Worm (Caenorhabditis elegans) whole organism, L2 larva: ENCODE measurements around the gene F58A3.4.

Source experiments
- F13H6.1 ChIP-seq: sonication (generic microtip); optimal IDR thresholded peaks from 2 replicates; lab custom pipeline; 2016; ENCODE audit warnings: missing genetic modification characterization, missing compliant biosample characterization
- R02D3.7 ChIP-seq: fragments of 150-350 bp; optimal IDR thresholded peaks from 2 replicates; lab custom pipeline; 2014; ENCODE audit warnings: missing biosample characterization, missing genetic modification characterization
- Y55F3AM.14 ChIP-seq: fragments of 200-800 bp; sonication (Bioruptor generic); optimal IDR thresholded peaks from 2 replicates; lab custom pipeline; 2018; ENCODE audit warnings: mild to moderate bottlenecking, missing genetic modification characterization, missing compliant biosample characterization
- ZK546.5 ChIP-seq: sonication (generic microtip); optimal IDR thresholded peaks from 2 replicates; lab custom pipeline; 2017; ENCODE audit warnings: missing biosample characterization, missing genetic modification characterization
- aly-2 ChIP-seq: fragments of 150-350 bp; optimal IDR thresholded peaks from 2 replicates; lab custom pipeline; 2014; ENCODE audit warnings: missing biosample characterization, missing genetic modification characterization
- ama-1 ChIP-seq: fragments of 150-350 bp; optimal IDR thresholded peaks from 2 replicates; lab custom pipeline; 2018; ENCODE audit warnings: inconsistent platforms
- blmp-1 ChIP-seq: sonication (generic microtip); optimal IDR thresholded peaks from 2 replicates; lab custom pipeline; 2017; ENCODE audit warnings: missing genetic modification characterization, mild to moderate bottlenecking, missing compliant biosample characterization, antibody characterized with exemption, moderate library complexity; ENCODE audit not compliant: insufficient read depth
- ceh-16 ChIP-seq: fragments of 150-350 bp; optimal IDR thresholded peaks from 2 replicates; lab custom pipeline; 2014; ENCODE audit warnings: missing biosample characterization, missing genetic modification characterization
- ceh-82 ChIP-seq: fragments of 150-350 bp; optimal IDR thresholded peaks from 2 replicates; lab custom pipeline; 2014; ENCODE audit warnings: missing biosample characterization, missing genetic modification characterization
- crh-2 ChIP-seq: sonication (generic microtip); optimal IDR thresholded peaks from 2 replicates; lab custom pipeline; 2017; ENCODE audit warnings: missing biosample characterization, missing genetic modification characterization
- egl-27 ChIP-seq: sonication (generic microtip); optimal IDR thresholded peaks from 3 replicates; lab custom pipeline; 2017; ENCODE audit warnings: missing biosample characterization, missing genetic modification reagents, missing genetic modification characterization
- elt-1 ChIP-seq: fragments of 150-350 bp; optimal IDR thresholded peaks from 2 replicates; lab custom pipeline; 2014; ENCODE audit warnings: missing biosample characterization, missing genetic modification characterization
- elt-3 ChIP-seq: sonication (generic microtip); optimal IDR thresholded peaks from 2 replicates; lab custom pipeline; 2017; ENCODE audit warnings: missing biosample characterization, missing genetic modification characterization
- fos-1 ChIP-seq: fragments of 150-350 bp; optimal IDR thresholded peaks from 2 replicates; lab custom pipeline; 2014; ENCODE audit warnings: missing biosample characterization, missing genetic modification characterization
- gmeb-1 ChIP-seq: fragments of 150-350 bp; optimal IDR thresholded peaks from 2 replicates; lab custom pipeline; 2014; ENCODE audit warnings: missing biosample characterization, missing genetic modification characterization
- lin-11 ChIP-seq: fragments of 150-350 bp; sonication (generic microtip); optimal IDR thresholded peaks from 2 replicates; lab custom pipeline; 2014; ENCODE audit warnings: missing biosample characterization, missing genetic modification characterization, inconsistent platforms, mixed read lengths
- lin-13 ChIP-seq: fragments of 150-350 bp; optimal IDR thresholded peaks from 2 replicates; lab custom pipeline; 2014; ENCODE audit warnings: missing biosample characterization, missing genetic modification reagents, missing genetic modification characterization
- lsy-2 ChIP-seq, 2 experiments: fragments of 150-350 bp in 1 of 2; sonication (generic microtip) in 1 of 2; optimal IDR thresholded peaks; 2 replicates each; lab custom pipeline; 2014 to 2017; ENCODE audit warnings: missing biosample characterization in 2 of 2, missing genetic modification characterization in 2 of 2
- mab-5 ChIP-seq: fragments of 150-350 bp; optimal IDR thresholded peaks from 2 replicates; lab custom pipeline; 2014; ENCODE audit warnings: missing biosample characterization, missing genetic modification characterization
- mbf-1 ChIP-seq: sonication (generic microtip); optimal IDR thresholded peaks from 2 replicates; lab custom pipeline; 2017; ENCODE audit warnings: missing biosample characterization, missing genetic modification characterization
- nhr-10 ChIP-seq: sonication (generic microtip); optimal IDR thresholded peaks from 2 replicates; lab custom pipeline; 2017; ENCODE audit warnings: missing biosample characterization, missing genetic modification characterization
- nhr-12 ChIP-seq: fragments of 150-350 bp; optimal IDR thresholded peaks from 2 replicates; lab custom pipeline; 2014; ENCODE audit warnings: missing biosample characterization, missing genetic modification characterization
- nhr-129 ChIP-seq: fragments of 150-350 bp; optimal IDR thresholded peaks from 2 replicates; lab custom pipeline; 2014; ENCODE audit warnings: missing biosample characterization, missing genetic modification characterization
- nhr-21 ChIP-seq: fragments of 150-350 bp; optimal IDR thresholded peaks from 2 replicates; lab custom pipeline; 2014; ENCODE audit warnings: missing biosample characterization, missing genetic modification characterization
- nhr-237 ChIP-seq: fragments of 150-350 bp; optimal IDR thresholded peaks from 2 replicates; lab custom pipeline; 2014; ENCODE audit warnings: missing biosample characterization, missing genetic modification characterization
- nhr-6 ChIP-seq: fragments of 150-350 bp; optimal IDR thresholded peaks from 2 replicates; lab custom pipeline; 2014; ENCODE audit warnings: missing biosample characterization, missing genetic modification characterization
- nhr-77 ChIP-seq: fragments of 150-350 bp; optimal IDR thresholded peaks from 2 replicates; lab custom pipeline; 2014; ENCODE audit warnings: missing biosample characterization, missing genetic modification characterization
- peb-1 ChIP-seq: fragments of 150-350 bp; optimal IDR thresholded peaks from 2 replicates; lab custom pipeline; 2014; ENCODE audit warnings: missing biosample characterization, missing genetic modification characterization
- sem-4 ChIP-seq: fragments of 150-350 bp; optimal IDR thresholded peaks from 2 replicates; lab custom pipeline; 2014; ENCODE audit warnings: missing biosample characterization, missing genetic modification reagents, missing genetic modification characterization
- skn-1 ChIP-seq: sonication (generic microtip); optimal IDR thresholded peaks from 2 replicates; lab custom pipeline; 2017; ENCODE audit warnings: missing biosample characterization, missing genetic modification characterization
- sma-3 ChIP-seq: sonication (generic microtip); optimal IDR thresholded peaks from 2 replicates; lab custom pipeline; 2016; ENCODE audit warnings: missing genetic modification reagents, missing genetic modification characterization, missing compliant biosample characterization
- sma-9 ChIP-seq, 2 experiments: fragments of 150-350 bp in 1 of 2; sonication (generic microtip) in 1 of 2; optimal IDR thresholded peaks; 2 replicates each; lab custom pipeline; 2014 to 2016; ENCODE audit warnings: missing genetic modification characterization in 2 of 2, mild to moderate bottlenecking in 1 of 2, missing biosample characterization in 1 of 2, missing compliant biosample characterization in 1 of 2, missing genetic modification reagents in 1 of 2, moderate library complexity in 1 of 2
- unc-39 ChIP-seq: fragments of 150-350 bp; optimal IDR thresholded peaks from 2 replicates; lab custom pipeline; 2014; ENCODE audit warnings: missing biosample characterization, missing genetic modification characterization
- unc-55 ChIP-seq: fragments of 150-350 bp; sonication (generic microtip); optimal IDR thresholded peaks from 3 replicates; lab custom pipeline; 2014; ENCODE audit warnings: missing biosample characterization, missing genetic modification reagents, missing genetic modification characterization
- unc-62 ChIP-seq: fragments of 150-350 bp; optimal IDR thresholded peaks from 2 replicates; lab custom pipeline; 2014; ENCODE audit warnings: missing biosample characterization, missing genetic modification reagents, missing genetic modification characterization
- zag-1 ChIP-seq: fragments of 150-350 bp; optimal IDR thresholded peaks from 2 replicates; lab custom pipeline; 2014; ENCODE audit warnings: missing biosample characterization, missing genetic modification characterization
- ztf-11 ChIP-seq: sonication (generic microtip); optimal IDR thresholded peaks from 2 replicates; lab custom pipeline; 2017; ENCODE audit warnings: missing biosample characterization, missing genetic modification characterization
- ztf-4 ChIP-seq: fragments of 150-350 bp; optimal IDR thresholded peaks from 2 replicates; lab custom pipeline; 2014; ENCODE audit warnings: missing biosample characterization, missing genetic modification characterization

Gene F58A3.4

DNA sequence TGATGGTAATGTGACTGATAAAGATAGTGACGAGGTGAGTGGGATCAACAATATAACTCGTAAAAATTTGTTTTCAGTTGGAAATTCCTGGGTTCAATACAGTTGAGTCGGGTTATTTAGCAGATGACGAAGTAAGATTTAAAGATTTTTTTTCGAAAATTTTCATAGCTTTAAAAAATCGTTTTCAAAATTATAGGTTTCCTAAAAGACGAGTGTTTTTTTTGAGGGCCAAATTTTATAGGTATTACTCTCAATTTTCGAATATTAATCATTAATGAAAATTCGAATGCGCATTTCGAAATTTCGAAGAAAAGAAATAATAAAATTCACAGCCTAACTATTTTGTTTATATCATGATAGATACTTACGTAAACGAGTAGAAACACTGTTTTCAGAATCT is 39.3 kb downstream of the F58A3.4 start:
- TF ChIP-seq sem-4 (tag; lab: Kevin White, UChicago) (no peak), mab-5 (tag; lab: Kevin White, UChicago) (no peak), ztf-11 (tag; lab: Kevin White, UChicago) (no peak), nhr-77 (tag; lab: Kevin White, UChicago) (no peak), sma-3 (GFP tag; lab: Kevin White, UChicago) (no peak), nhr-6 (tag; lab: Kevin White, UChicago) (no peak), ceh-82 (tag; lab: Kevin White, UChicago) (no peak), fos-1 (no peak), nhr-10 (tag; lab: Kevin White, UChicago) (no peak)

DNA sequence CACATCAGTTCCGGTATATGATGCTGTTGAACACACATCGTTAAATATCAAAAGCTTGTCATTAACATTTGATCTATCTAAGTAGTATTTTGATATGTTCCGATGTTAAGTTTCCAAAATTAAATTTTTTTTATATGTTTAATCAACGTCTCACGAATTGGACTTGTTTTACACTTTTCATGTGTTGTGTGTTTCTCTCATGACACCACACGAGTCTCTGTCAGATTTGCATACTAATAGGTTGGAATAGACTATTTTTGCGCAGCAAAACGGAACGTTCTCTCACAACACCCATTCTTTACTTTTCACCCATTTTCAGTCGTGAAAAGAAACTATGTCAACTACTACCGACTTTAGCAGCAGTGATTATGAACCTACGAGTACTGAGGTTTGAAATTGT is 39.8 kb downstream of the F58A3.4 start, which contains the start of gene K09C8.8:
TSS of gene K09C8.8 (plus strand) at position 301 of the 400 bp plus-strand sequence.
- no peak for TF ChIP-seq nhr-6 (tag; lab: Kevin White, UChicago)
- TF ChIP-seq, all 48 proteins: peak for 0

DNA sequence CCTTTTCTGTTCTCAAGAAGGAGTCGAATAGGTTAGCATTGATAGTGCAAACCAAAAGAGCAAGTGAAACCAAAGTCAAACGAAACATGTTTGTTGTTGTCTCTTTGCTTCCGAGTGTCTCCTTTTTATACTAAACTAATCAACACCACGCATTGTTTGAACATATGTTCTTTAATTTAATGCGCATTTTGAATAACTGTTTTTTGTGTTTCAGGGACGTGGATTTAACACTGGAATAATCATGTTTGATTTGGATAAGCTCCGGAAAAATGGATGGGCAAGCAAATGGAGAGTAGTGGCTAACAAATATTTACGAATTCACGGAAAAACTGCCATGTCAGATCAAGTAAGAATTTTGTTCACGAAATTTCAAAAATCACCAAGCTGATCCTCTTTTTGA is 42.8 kb downstream of the F58A3.4 start, which contains the start of gene K09C8.9:
TSS of gene K09C8.9 (minus strand) at position 101 of the 400 bp plus-strand sequence.
- TF ChIP-seq nhr-77 (tag; lab: Kevin White, UChicago) (no peak), nhr-6 (tag; lab: Kevin White, UChicago) (no peak), gmeb-1 (tag; lab: Kevin White, UChicago) (no peak), unc-39 (tag; lab: Kevin White, UChicago) (no peak), mab-5 (tag; lab: Kevin White, UChicago) (no peak), ama-1 (no peak), ceh-82 (tag; lab: Kevin White, UChicago) (no peak), nhr-10 (tag; lab: Kevin White, UChicago) (no peak), R02D3.7 (tag; lab: Kevin White, UChicago) (no peak), lin-13 (GFP tag; lab: Kevin White, UChicago) (no peak), egl-27 (tag; lab: Kevin White, UChicago) (no peak), zag-1 (no peak), sem-4 (tag; lab: Kevin White, UChicago) (no peak), nhr-21 (tag; lab: Kevin White, UChicago) (no peak), elt-1 (tag; lab: Kevin White, UChicago) (no peak), lsy-2 (tag; optimal IDR thresholded peaks at IDR 0.05; lab: Kevin White, UChicago) (no peak), ZK546.5 (tag; lab: Kevin White, UChicago) (no peak)

- TF ChIP-seq nhr-21 (tag; lab: Kevin White, UChicago) (no peak), mbf-1 (tag; lab: Kevin White, UChicago) (no peak), sem-4 (tag; lab: Kevin White, UChicago) (no peak), gmeb-1 (tag; lab: Kevin White, UChicago) (no peak), ceh-82 (tag; lab: Kevin White, UChicago) (no peak), nhr-10 (tag; lab: Kevin White, UChicago) (no peak), nhr-237 (tag; lab: Kevin White, UChicago) (no peak), ztf-4 (no peak), nhr-12 (tag; lab: Kevin White, UChicago) (no peak), F13H6.1 (tag; lab: Kevin White, UChicago) (no peak), unc-39 (tag; lab: Kevin White, UChicago) (no peak), peb-1 (tag; lab: Kevin White, UChicago) (no peak)
These were observed 44.2 kb downstream of the F58A3.4 start, which contains the start of gene lge-1 for ce11 chrX:10966251-10966650. Gene lge-1, plus strand, starts transcription at chrX:10966551.

DNA sequence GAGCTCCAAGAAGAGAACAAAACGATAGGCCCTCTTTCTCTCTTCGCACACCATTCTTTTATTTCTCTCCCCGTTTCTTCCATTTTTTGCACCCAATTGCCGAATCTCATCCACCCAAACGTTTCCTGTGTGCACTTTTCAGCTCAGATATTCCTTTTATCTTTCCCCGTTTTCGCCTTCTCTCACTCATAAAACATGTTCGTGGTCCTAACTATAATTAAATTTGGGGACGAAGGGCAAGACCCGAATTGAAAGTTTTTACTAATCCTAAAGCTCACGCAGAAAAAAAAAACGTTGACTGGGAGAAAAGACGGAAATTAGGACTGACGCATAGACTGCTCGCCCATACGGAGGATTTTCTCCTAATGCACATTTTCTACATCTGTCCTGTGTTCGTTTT is 45.0 kb downstream of the F58A3.4 start:
- TF ChIP-seq lin-11 (tag; lab: Kevin White, UChicago) (no peak), egl-27 (tag; lab: Kevin White, UChicago) (no peak), elt-3 (no peak), aly-2 (no peak), mab-5 (tag; lab: Kevin White, UChicago) (no peak), nhr-6 (tag; lab: Kevin White, UChicago) (no peak), ceh-16 (tag; lab: Kevin White, UChicago) (no peak), ceh-82 (tag; lab: Kevin White, UChicago) (no peak)

DNA sequence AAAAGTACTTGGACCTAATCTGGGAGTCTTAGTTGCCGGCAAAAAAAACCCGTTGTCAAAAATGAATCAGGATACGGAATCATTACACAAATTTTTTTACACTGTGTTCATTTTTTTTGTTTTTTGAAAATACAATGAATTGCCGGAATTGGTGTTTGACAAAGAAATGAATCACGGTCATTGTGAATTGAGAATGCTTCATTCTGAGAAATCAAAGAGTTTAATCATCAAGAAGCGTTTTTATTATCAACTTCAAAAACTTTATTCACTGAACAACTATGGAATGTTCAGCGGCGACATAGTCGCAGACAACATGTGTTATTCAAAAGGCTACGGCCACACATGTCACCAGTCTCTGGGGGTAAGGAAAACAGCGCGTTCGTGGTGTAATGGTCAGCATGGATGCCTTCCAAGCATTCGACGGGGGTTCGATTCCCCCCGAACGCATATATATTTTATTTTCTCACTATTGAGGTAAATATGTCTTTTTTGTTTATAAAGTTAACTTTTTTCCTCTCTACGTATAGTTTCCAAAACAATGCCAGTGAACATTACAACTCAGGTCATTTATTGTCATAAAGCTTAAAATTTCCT is 46.9 kb downstream of the F58A3.4 start, which contains the start of gene nas-10:
TSS of gene nas-10 (minus strand) at position 51 of the 594 bp plus-strand sequence.
- TF ChIP-seq sma-3 (GFP tag; lab: Kevin White, UChicago) (peak; percentile 67), zag-1 (peak; percentile 19), gmeb-1 (tag; lab: Kevin White, UChicago) (no peak), ztf-11 (tag; lab: Kevin White, UChicago) (no peak), nhr-129 (tag; lab: Kevin White, UChicago) (peak; percentile 67), lsy-2 (tag; optimal IDR thresholded peaks at IDR 0.05; lab: Kevin White, UChicago) (peak in 1 of 2 experiments; percentile 19), unc-55 (GFP tag; lab: Kevin White, UChicago) (peak; percentile 29), lin-13 (GFP tag; lab: Kevin White, UChicago) (peak; percentile 39), ZK546.5 (tag; lab: Kevin White, UChicago) (no peak), Y55F3AM.14 (GFP tag; lab: Kevin White, UChicago) (peak; percentile 56), skn-1 (peak; percentile 8), unc-62 (GFP tag; lab: Kevin White, UChicago) (no peak), sma-9 (GFP tag; optimal IDR thresholded peaks at IDR 0.05; lab: Kevin White, UChicago) (peak; percentile 75), sma-9 (tag; optimal IDR thresholded peaks at IDR 0.05; lab: Kevin White, UChicago) (no peak), sem-4 (tag; lab: Kevin White, UChicago) (no peak), fos-1 (peak; percentile 46), nhr-21 (tag; lab: Kevin White, UChicago) (peak; percentile 59), F13H6.1 (tag; lab: Kevin White, UChicago) (peak; percentile 61), blmp-1 (tag; lab: Kevin White, UChicago) (peak; percentile 1), crh-2 (tag; lab: Kevin White, UChicago) (peak; percentile 66)
